Fruit fly (Drosophila melanogaster): ENCODE measurements around the gene PGS1.

Gene PGS1

dm6 chr3R:18741027-18741843 is 4.6 kb downstream of the PGS1 start:
- TF ChIP-seq noc (tag; optimal IDR thresholded peaks at IDR 0.05) = peak; percentile 99

dm6 chr3R:18739978-18740954 is 5.6 kb downstream of the PGS1 start:
- peak; percentile 63 for TF ChIP-seq noc (tag; optimal IDR thresholded peaks at IDR 0.05)

DNA sequence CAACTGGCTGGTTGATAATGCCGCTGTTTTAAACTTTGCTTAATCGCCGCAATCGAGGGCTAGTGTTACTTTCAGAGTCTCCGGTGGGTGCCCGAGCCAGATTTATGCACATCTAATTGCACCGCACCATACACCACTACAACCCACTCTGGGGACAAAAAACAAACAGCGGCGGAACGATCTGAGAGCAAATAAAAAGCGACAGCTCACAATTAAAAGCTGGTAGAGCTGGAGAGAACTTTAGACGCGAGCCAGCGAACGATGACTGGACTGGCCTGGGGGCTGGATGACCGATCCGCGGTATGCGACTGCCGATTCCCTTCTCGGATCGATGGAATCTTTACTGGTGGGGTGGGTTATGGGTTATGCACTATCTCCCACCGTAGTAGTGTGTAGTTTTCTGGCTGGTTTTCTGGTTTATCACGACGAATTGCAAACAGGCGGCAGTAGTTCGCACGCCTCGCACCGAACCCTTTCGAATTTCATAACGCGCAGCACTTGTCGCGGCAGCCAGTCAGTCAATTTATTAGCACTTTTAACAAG is 6.3 kb downstream of the PGS1 start:
- TF ChIP-seq noc (tag; optimal IDR thresholded peaks at IDR 0.05) = no peak

dm6 chr3R:18738705-18739434 is 7.0 kb downstream of the PGS1 start:
- TF ChIP-seq noc (tag; optimal IDR thresholded peaks at IDR 0.05) = no peak

dm6 chr3R:18738086-18738485 is 7.8 kb downstream of the PGS1 start:
- no peak for TF ChIP-seq noc (tag; optimal IDR thresholded peaks at IDR 0.05)

DNA sequence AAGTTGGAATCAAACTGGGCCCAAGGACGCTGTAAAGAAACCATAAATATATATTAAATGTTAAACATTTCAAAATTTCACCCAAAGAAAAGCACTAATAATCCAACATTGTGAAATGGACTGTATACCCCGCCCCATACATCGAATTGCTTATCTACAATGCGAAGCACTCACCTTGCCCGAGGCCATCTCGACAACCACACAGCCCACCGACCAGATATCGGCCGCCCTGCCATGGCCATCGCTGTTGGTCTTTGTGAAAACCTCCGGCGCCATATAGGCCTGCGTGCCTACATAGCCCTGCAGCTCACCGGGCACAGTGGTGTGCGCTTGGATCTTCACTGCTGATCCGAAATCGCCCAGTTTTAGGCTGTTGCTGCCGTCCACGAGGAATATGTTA is 12.3 kb downstream of the PGS1 start:
- TF ChIP-seq noc (tag; optimal IDR thresholded peaks at IDR 0.05) = no peak

DNA sequence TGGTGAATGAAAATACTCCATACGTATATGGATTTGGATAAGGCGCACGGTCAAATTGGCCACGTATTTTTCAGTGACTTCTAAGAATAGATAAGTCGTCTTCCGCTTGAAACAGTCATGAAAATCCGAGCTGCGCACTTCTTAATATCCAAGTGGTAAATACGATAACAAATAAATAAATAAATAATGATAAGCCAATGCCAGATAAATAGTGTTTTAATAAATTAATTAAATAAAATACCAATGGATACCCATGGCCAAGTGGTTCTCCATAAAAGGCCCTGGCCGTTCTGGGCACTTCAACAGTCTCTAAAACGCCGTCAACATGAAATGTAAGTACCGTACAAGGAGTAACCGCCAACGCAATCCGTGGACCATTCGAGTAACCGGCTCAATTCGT is 13.5 kb downstream of the PGS1 start, which contains the start of gene CG14302:
Gene CG14302, plus strand, starts transcription at position 301 of the 400 bp plus-strand sequence.
- TF ChIP-seq noc (tag; optimal IDR thresholded peaks at IDR 0.05) = no peak

- no peak for TF ChIP-seq noc (tag; optimal IDR thresholded peaks at IDR 0.05)
Observed at dm6 chr3R:18731241-18731640, 14.6 kb downstream of the PGS1 start.

DNA sequence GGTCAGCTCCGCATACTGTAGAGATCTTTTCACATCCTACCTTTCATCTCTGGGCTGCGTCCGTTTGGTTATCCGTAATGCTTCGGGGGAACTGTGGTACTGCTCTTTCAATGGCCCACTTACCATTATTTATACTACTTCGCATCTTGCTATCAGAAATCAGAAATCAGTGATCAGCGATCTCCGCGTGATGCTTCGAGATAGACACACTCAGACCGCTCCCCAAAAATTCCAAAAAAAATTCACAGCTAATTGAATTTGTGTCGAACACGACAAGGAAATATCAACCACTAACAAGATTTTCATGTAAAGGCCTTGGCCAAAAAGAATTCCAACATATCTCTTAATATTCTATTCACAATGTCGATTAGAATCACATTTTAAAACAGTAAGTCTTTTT is 17.5 kb downstream of the PGS1 start, which contains the start of gene CG7715:
Gene CG7715, minus strand, starts transcription at position 101 of the 400 bp plus-strand sequence.
- TF ChIP-seq noc (tag; optimal IDR thresholded peaks at IDR 0.05) = no peak

dm6 chr3R:18726334-18726733 is 19.5 kb downstream of the PGS1 start, which contains the start of gene CG7714:
TSS of gene CG7714 (minus strand) at chr3R:18726434.
- no peak for TF ChIP-seq noc (tag; optimal IDR thresholded peaks at IDR 0.05)

DNA sequence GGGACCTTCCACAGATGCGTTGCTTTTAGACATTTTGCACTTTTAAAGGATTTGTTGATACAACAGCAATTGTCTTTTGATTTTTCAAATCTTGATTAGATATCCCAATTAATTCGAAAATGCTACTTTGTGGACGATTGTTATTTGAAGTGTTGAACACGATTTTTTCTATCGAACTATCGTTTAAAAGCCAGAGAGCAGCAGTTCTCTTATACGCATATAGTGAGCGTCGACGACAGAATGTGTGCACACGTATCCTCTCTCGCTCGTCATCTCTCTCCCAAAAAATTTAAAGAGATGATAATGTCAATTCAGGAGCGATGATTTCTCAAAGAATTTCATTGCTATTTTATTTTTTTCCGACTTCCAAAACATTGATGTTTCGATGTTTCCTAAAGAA is 23.4 kb downstream of the PGS1 start, which contains the start of gene CG34283:
Gene CG34283, minus strand, starts transcription at position 101 of the 400 bp plus-strand sequence.
- no peak for TF ChIP-seq noc (tag; optimal IDR thresholded peaks at IDR 0.05)

- TF ChIP-seq noc (tag; optimal IDR thresholded peaks at IDR 0.05) = no peak
Observed at dm6 chr3R:18721368-18721767, 24.5 kb downstream of the PGS1 start.

dm6 chr3R:18719767-18720341 is 26.0 kb downstream of the PGS1 start:
- peak; percentile 45 for TF ChIP-seq noc (tag; optimal IDR thresholded peaks at IDR 0.05)

- no peak for TF ChIP-seq noc (tag; optimal IDR thresholded peaks at IDR 0.05)
Observed at dm6 chr3R:18707492-18707891, 38.3 kb downstream of the PGS1 start.

DNA sequence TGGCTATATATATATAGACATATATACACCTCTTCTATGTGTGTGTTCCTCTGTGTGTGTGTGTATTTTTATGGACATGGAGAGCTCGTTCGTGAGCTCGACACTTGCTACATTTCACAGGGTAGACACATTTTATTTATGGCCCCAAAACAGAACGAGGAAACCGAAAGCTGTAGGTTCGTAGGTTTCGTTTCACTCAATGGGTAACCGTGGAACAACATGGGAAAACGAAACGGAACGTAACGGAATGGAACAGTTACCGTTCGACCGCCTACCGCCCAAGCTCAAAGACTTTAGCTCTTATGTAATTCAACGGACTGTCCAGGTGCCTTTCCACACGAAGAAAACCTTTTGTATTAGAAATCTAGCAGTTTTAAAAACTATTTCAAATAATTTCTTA is 39.6 kb downstream of the PGS1 start:
- no peak for TF ChIP-seq noc (tag; optimal IDR thresholded peaks at IDR 0.05)
